Worm (Caenorhabditis elegans): ENCODE measurements around the gene T20D3.5.

The T20D3.5 gene

ce11 chrIV:9316068-9316681 is 20.7 kb upstream of the T20D3.5 start, which contains the start of the genes F49C12.9 and rpn-7 (continued):
- no peak for TF ChIP-seq Y5F2A.4 (GFP tag; optimal IDR thresholded peaks at IDR 0.05)
- TF ChIP-seq arid-1 (GFP tag; conservative IDR thresholded peaks at IDR 0.05): no peak
- peak; percentile 45; the same call in 1 of the 2 replicates for TF ChIP-seq snpc-1.2 (GFP tag; IDR thresholded peaks at IDR 0.05)
- TF ChIP-seq T26A8.4 (GFP tag; IDR thresholded peaks at IDR 0.05): no peak
- no peak for TF ChIP-seq ceh-20 (GFP tag; IDR thresholded peaks at IDR 0.05)
- TF ChIP-seq dve-1 (tag; optimal IDR thresholded peaks at IDR 0.05; ENCODE audit: insufficient read depth): peak; percentile 19
- TF ChIP-seq zag-1 (tag; optimal IDR thresholded peaks at IDR 0.05): no peak
- no peak for TF ChIP-seq lin-1 (GFP tag; IDR thresholded peaks at IDR 0.05)
- TF ChIP-seq cey-2 (tag; optimal IDR thresholded peaks at IDR 0.05; ENCODE audit: borderline replicate concordance, insufficient read depth): no peak
- TF ChIP-seq hmg-1.1 (GFP tag; IDR thresholded peaks at IDR 0.05): no peak
- no peak for TF ChIP-seq lin-29 (GFP tag; IDR thresholded peaks at IDR 0.05)
- no peak for TF ChIP-seq F49E8.2 (tag; optimal IDR thresholded peaks at IDR 0.05; ENCODE audit: borderline replicate concordance)
- TF ChIP-seq fos-1 (tag; optimal IDR thresholded peaks at IDR 0.05): no peak
- no peak for TF ChIP-seq zip-11 (GFP tag; IDR thresholded peaks at IDR 0.05)
- no peak for TF ChIP-seq lin-15B (tag; optimal IDR thresholded peaks at IDR 0.05)
- no peak for TF ChIP-seq mep-1 (tag; optimal IDR thresholded peaks at IDR 0.05)
- TF ChIP-seq nhr-11 (tag; optimal IDR thresholded peaks at IDR 0.05): no peak
- TF ChIP-seq T20F7.1 (GFP tag; optimal IDR thresholded peaks at IDR 0.05): peak; percentile 3
- no peak for TF ChIP-seq egl-27 (tag; optimal IDR thresholded peaks at IDR 0.05)
- no peak for TF ChIP-seq F10B5.3 (tag; optimal IDR thresholded peaks at IDR 0.05)
- TF ChIP-seq nhr-41 (GFP tag; IDR thresholded peaks at IDR 0.05): no peak
- TF ChIP-seq hif-1 (tag; optimal IDR thresholded peaks at IDR 0.05): no peak
- no peak for TF ChIP-seq ZK337.2 (GFP tag; IDR thresholded peaks at IDR 0.05)
- TF ChIP-seq mdt-29 (GFP tag; IDR thresholded peaks at IDR 0.05): no peak
- TF ChIP-seq spr-1 (tag; optimal IDR thresholded peaks at IDR 0.05): no peak
- peak; percentile 19 for TF ChIP-seq fkh-10 (GFP tag; optimal IDR thresholded peaks at IDR 0.05)
- no peak for TF ChIP-seq unc-39 (tag; optimal IDR thresholded peaks at IDR 0.05)
- no peak for TF ChIP-seq egl-43 (GFP tag; IDR thresholded peaks at IDR 0.05)
- no peak for TF ChIP-seq pqm-1 (tag; optimal IDR thresholded peaks at IDR 0.05)
- TF ChIP-seq nhr-111 (GFP tag; optimal IDR thresholded peaks at IDR 0.05): no peak
- peak in 1 of 2 experiments; percentile 21 for TF ChIP-seq unc-62 (GFP tag; optimal IDR thresholded peaks at IDR 0.05 in 1 of 2)
- TF ChIP-seq unc-62 (tag; optimal IDR thresholded peaks at IDR 0.05): no peak
- TF ChIP-seq F37D6.2 (tag; optimal IDR thresholded peaks at IDR 0.05): no peak
- peak; percentile 83 for TF ChIP-seq mes-2 (tag; optimal IDR thresholded peaks at IDR 0.05; ENCODE audit: poor library complexity, severe bottlenecking)
- TF ChIP-seq gei-8 (GFP tag; optimal IDR thresholded peaks at IDR 0.05): no peak
- TF ChIP-seq tra-1 (GFP tag; IDR thresholded peaks at IDR 0.05): no peak
- no peak for TF ChIP-seq madf-5 (GFP tag; IDR thresholded peaks at IDR 0.05)
- no peak for TF ChIP-seq aha-1 (tag)
- TF ChIP-seq dpl-1 (GFP tag; optimal IDR thresholded peaks at IDR 0.05): peak; percentile 47
- TF ChIP-seq ZK546.5 (tag; optimal IDR thresholded peaks at IDR 0.05): no peak
- TF ChIP-seq lim-7 (GFP tag; IDR thresholded peaks at IDR 0.05): no peak
- TF ChIP-seq dmd-9 (GFP tag; IDR thresholded peaks at IDR 0.05): no peak
- no peak for TF ChIP-seq daf-12 (tag; optimal IDR thresholded peaks at IDR 0.05)
- TF ChIP-seq lin-38 (GFP tag; IDR thresholded peaks at IDR 0.05): no peak
- no peak for TF ChIP-seq skn-1 (tag; optimal IDR thresholded peaks at IDR 0.05)
- 0 out of 2 replicates have a peak, but pooled peaks have one; percentile 9 for TF ChIP-seq ctbp-1 (GFP tag; IDR thresholded peaks at IDR 0.05)
- TF ChIP-seq R02D3.7 (tag; optimal IDR thresholded peaks at IDR 0.05): no peak
- no peak for TF ChIP-seq daf-16 (GFP tag; optimal IDR thresholded peaks at IDR 0.05)
- peak; percentile 12 for TF ChIP-seq daf-16 (tag; optimal IDR thresholded peaks at IDR 0.05)
- TF ChIP-seq nhr-48 (tag; optimal IDR thresholded peaks at IDR 0.05): no peak
- TF ChIP-seq nhr-10 (tag; optimal IDR thresholded peaks at IDR 0.05): no peak

Data from whole organism, L4 larva.